Fruit fly (Drosophila melanogaster) whole organism, embryonic: ENCODE data around the gene CG18649.

ENCODE experiments used
- CG14965 ChIP-seq: fragments of 200-800 bp; sonication (Bioruptor generic); optimal IDR thresholded peaks from 2 replicates; lab custom pipeline; 2016; ENCODE audit warnings: missing biosample characterization, missing genetic modification characterization, borderline replicate concordance
- CG3847 ChIP-seq: fragments of 200-800 bp; sonication (Bioruptor generic); IDR thresholded peaks from 2 replicates; pipeline ENCODE4 v1.3.6; 2022; ENCODE audit warnings: missing biosample characterization, missing genetic modification characterization
- CG9437 ChIP-seq: fragments of 200-800 bp; sonication (Bioruptor generic); optimal IDR thresholded peaks from 2 replicates; lab custom pipeline; 2018; ENCODE audit warnings: missing biosample characterization, mild to moderate bottlenecking, missing genetic modification characterization
- CTCF ChIP-seq: fragments of 200-800 bp; sonication (Bioruptor generic); optimal IDR thresholded peaks from 2 replicates; lab custom pipeline; 2017; ENCODE audit warnings: missing biosample characterization, mild to moderate bottlenecking, missing genetic modification characterization, moderate library complexity
- Sin3A ChIP-seq: fragments of >200 bp; optimal IDR thresholded peaks from 2 replicates; lab custom pipeline; 2018
- cas ChIP-seq: fragments of 200-800 bp; sonication (Bioruptor generic); IDR thresholded peaks from 2 replicates; pipeline ENCODE4 v1.3.6; 2022; ENCODE audit warnings: missing biosample characterization, missing genetic modification characterization
- knrl ChIP-seq: fragments of 200-800 bp; sonication (Bioruptor generic); IDR thresholded peaks from 3 replicates; pipeline ENCODE4 v1.3.6; 2022; ENCODE audit warnings: missing biosample characterization, missing genetic modification characterization; ENCODE audit not compliant: partially characterized antibody
- pb ChIP-seq: fragments of 200-800 bp; sonication (Bioruptor generic); optimal IDR thresholded peaks from 3 replicates; lab custom pipeline; 2016; ENCODE audit warnings: missing biosample characterization, missing genetic modification characterization
- pum ChIP-seq: fragments of 200-800 bp; sonication (Bioruptor generic); optimal IDR thresholded peaks from 2 replicates; lab custom pipeline; 2016; ENCODE audit warnings: missing biosample characterization, missing genetic modification characterization
- sima ChIP-seq: fragments of 200-800 bp; sonication (Bioruptor generic); optimal IDR thresholded peaks from 2 replicates; lab custom pipeline; 2016; ENCODE audit warnings: missing biosample characterization, missing genetic modification characterization

- TF ChIP-seq Sin3A (no peak), knrl (GFP tag; lab: Robert Waterston, UW) (no peak), pb (GFP tag; lab: Kevin White, UChicago) (no peak), cas (GFP tag; lab: Robert Waterston, UW) (no peak), CTCF (GFP tag; lab: Kevin White, UChicago) (no peak), sima (GFP tag; lab: Kevin White, UChicago) (no peak), CG14965 (no peak), CG3847 (no peak), pum (GFP tag; lab: Kevin White, UChicago) (no peak), CG9437 (GFP tag; lab: Kevin White, UChicago) (no peak)
Measured at dm6 chr3L:15084288-15084687, 30.4 kb upstream of the CG18649 start.
